Worm (Caenorhabditis elegans): ENCODE results near the gene R04F11.3.

ce11 chrV:12307011-12307540 lies 9.9 kb downstream of the R04F11.3 start, which contains the start of gene srg-45:
- TF ChIP-seq blmp-1 (tag; optimal IDR thresholded peaks at IDR 0.05) (no peak), unc-30 (tag; optimal IDR thresholded peaks at IDR 0.05) (no peak), ama-1 (optimal IDR thresholded peaks at IDR 0.05) (no peak), zag-1 (tag; optimal IDR thresholded peaks at IDR 0.05) (no peak), tlp-1 (tag; optimal IDR thresholded peaks at IDR 0.05) (no peak), jun-1 (tag; optimal IDR thresholded peaks at IDR 0.05) (no peak), elt-3 (tag; optimal IDR thresholded peaks at IDR 0.05) (no peak), fos-1 (tag; optimal IDR thresholded peaks at IDR 0.05) (no peak), lin-13 (GFP tag; optimal IDR thresholded peaks at IDR 0.05) (no peak), sox-4 (tag; optimal IDR thresholded peaks at IDR 0.05) (no peak), swsn-7 (tag; optimal IDR thresholded peaks at IDR 0.05) (no peak), ces-1 (GFP tag; optimal IDR thresholded peaks at IDR 0.05) (no peak), fkh-10 (GFP tag; optimal IDR thresholded peaks at IDR 0.05) (no peak)
